Worm (Caenorhabditis elegans): ENCODE measurements around the gene C34H4.1.

Gene C34H4.1

DNA sequence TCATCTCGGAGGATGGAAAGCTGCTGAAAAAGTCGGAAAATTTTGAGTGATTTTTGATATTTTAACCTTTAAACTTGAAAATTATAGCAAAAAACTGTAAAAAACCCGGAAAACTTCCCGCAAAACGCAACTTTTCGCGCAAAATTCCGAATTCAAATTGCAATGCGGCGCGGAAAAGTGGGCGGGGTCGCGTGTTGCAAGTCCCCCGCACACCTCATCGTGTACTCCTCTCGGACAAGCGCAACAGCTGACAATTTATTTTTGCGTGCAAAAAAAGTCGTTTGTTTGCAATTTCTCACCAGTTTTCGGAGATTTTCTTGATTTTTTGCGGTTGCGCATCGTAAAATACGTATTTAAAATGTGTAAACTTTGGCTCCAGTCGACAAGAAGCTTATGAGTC is 40.4 kb downstream of the C34H4.1 start, which contains the start of gene npp-8 (continued):
- TF ChIP-seq ama-1 (optimal IDR thresholded peaks at IDR 0.05) = peak; percentile 52

DNA sequence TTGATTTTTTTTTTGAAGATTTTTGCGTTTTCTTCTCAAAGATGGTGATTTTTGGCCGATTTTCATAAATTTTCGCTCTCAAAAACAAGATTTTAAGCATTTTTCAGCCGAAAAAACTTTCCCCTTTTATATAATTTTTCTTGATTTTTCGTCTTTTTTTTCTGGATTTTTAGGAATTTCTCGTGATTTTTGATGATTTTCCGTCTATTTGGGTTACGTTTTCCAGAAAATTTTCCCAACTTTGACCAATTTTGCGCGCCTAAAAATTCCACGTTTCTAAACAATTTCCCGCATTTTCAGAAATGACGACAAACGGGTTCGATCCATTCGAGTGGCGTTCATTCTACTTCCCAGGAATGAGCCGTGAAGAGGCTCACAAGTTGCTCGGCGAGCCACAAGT is 41.6 kb downstream of the C34H4.1 start, which contains the start of gene ced-2:
Gene ced-2, plus strand, starts transcription at position 301 of the 400 bp plus-strand sequence.
- TF ChIP-seq ztf-4 (tag; optimal IDR thresholded peaks at IDR 0.05) (no peak), nhr-237 (tag; optimal IDR thresholded peaks at IDR 0.05) (no peak), unc-62 (GFP tag; optimal IDR thresholded peaks at IDR 0.05) (no peak), nhr-67 (tag; optimal IDR thresholded peaks at IDR 0.05) (no peak), lin-39 (tag; optimal IDR thresholded peaks at IDR 0.05) (no peak), pha-4 (tag; optimal IDR thresholded peaks at IDR 0.05) (no peak), fkh-10 (GFP tag; optimal IDR thresholded peaks at IDR 0.05) (no peak), nhr-28 (tag; optimal IDR thresholded peaks at IDR 0.05) (no peak), unc-39 (tag; optimal IDR thresholded peaks at IDR 0.05) (no peak), egl-27 (tag; optimal IDR thresholded peaks at IDR 0.05) (no peak), aly-2 (tag; optimal IDR thresholded peaks at IDR 0.05) (no peak), lin-15B (tag; optimal IDR thresholded peaks at IDR 0.05) (no peak), elt-1 (tag; optimal IDR thresholded peaks at IDR 0.05) (no peak), ama-1 (optimal IDR thresholded peaks at IDR 0.05) (no peak), zag-1 (tag; optimal IDR thresholded peaks at IDR 0.05) (no peak), mml-1 (tag; optimal IDR thresholded peaks at IDR 0.05) (no peak)

DNA sequence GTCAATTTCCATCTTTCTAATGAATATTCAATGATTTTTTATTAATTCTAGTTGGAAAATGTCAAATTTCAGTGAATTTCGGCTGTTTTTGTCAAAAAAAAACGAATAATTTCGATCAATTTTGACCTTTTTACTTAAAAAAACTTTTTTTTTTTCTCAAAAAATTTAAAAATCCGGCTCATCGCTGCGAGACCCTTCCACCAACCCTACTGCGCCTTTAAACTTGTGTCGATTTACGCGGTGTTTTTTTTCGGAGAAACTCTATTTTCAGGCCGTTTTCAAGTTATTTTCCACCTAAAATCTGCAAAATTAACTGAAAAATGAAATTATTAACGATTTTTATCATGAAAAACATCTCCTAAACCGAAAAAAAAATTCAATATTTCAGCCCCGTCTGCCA is 45.4 kb downstream of the C34H4.1 start:
- TF ChIP-seq lin-15B (tag; optimal IDR thresholded peaks at IDR 0.05) (peak; percentile 18), pha-4 (tag; optimal IDR thresholded peaks at IDR 0.05) (no peak)

- TF ChIP-seq lsy-12 (tag; optimal IDR thresholded peaks at IDR 0.05) (no peak), fkh-2 (tag; optimal IDR thresholded peaks at IDR 0.05) (no peak), skn-1 (tag; optimal IDR thresholded peaks at IDR 0.05) (no peak), nhr-237 (tag; optimal IDR thresholded peaks at IDR 0.05) (no peak), eor-1 (tag; optimal IDR thresholded peaks at IDR 0.05) (no peak), lin-15B (tag; optimal IDR thresholded peaks at IDR 0.05) (no peak), nhr-11 (tag; optimal IDR thresholded peaks at IDR 0.05) (no peak), ama-1 (optimal IDR thresholded peaks at IDR 0.05) (no peak), nfya-1 (tag; optimal IDR thresholded peaks at IDR 0.05; ENCODE audit: insufficient read depth) (no peak)
These were observed 46.0 kb downstream of the C34H4.1 start, which contains the start of gene set-23 for ce11 chrIV:1601357-1601756. set-23 (plus strand) TSS chrIV:1601657.

ce11 chrIV:1602936-1603457 is 47.6 kb downstream of the C34H4.1 start:
- TF ChIP-seq ceh-28 (tag; optimal IDR thresholded peaks at IDR 0.05) (peak; percentile 56), ceh-82 (tag; optimal IDR thresholded peaks at IDR 0.05) (no peak)

DNA sequence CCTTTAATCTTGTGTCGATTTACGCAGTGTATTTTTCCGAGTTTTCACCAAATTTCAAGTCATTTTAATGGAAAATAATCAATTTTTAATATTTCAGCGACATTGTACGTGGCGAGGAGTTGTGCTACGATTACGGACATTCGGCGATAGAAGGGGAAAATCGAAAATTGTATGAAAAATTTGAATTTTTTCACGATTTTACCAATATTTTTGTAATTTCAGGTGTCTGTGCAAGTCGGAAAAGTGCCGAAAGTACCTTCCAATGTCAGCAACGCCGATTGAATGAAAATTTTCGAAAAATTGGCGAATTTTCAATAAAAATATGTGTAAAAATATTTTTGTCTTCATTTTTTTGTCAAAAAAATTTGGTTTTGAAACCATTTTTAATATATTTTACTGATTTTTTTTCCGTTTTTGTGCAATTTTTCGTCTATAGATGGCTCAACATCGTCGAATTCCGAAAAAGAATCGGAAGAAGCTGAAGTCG is 49.9 kb downstream of the C34H4.1 start, which contains the start of gene Y41D4B.11:
Gene Y41D4B.11, plus strand, starts transcription at position 437 of the 487 bp plus-strand sequence.
- no peak for TF ChIP-seq ceh-16 (tag; optimal IDR thresholded peaks at IDR 0.05)
- no peak for TF ChIP-seq hmg-11 (tag; optimal IDR thresholded peaks at IDR 0.05)
- no peak for TF ChIP-seq nhr-43 (tag; optimal IDR thresholded peaks at IDR 0.05; ENCODE audit: poor library complexity, severe bottlenecking)
- TF ChIP-seq nhr-67 (tag; optimal IDR thresholded peaks at IDR 0.05) = no peak
- no peak for TF ChIP-seq elt-3 (tag; optimal IDR thresholded peaks at IDR 0.05)
- TF ChIP-seq ZK546.5 (tag; optimal IDR thresholded peaks at IDR 0.05) = no peak
- no peak for TF ChIP-seq elt-2 (tag; optimal IDR thresholded peaks at IDR 0.05)
- TF ChIP-seq nhr-28 (tag; optimal IDR thresholded peaks at IDR 0.05) = no peak
- TF ChIP-seq ama-1 (optimal IDR thresholded peaks at IDR 0.05) = no peak
- TF ChIP-seq fkh-2 (tag; optimal IDR thresholded peaks at IDR 0.05) = no peak
- no peak for TF ChIP-seq ztf-11 (tag; optimal IDR thresholded peaks at IDR 0.05)
- no peak for TF ChIP-seq ceh-82 (tag; optimal IDR thresholded peaks at IDR 0.05)
- TF ChIP-seq nhr-23 (tag; optimal IDR thresholded peaks at IDR 0.05) = no peak
- no peak for TF ChIP-seq eor-1 (tag; optimal IDR thresholded peaks at IDR 0.05)
- no peak for TF ChIP-seq pqm-1 (tag; optimal IDR thresholded peaks at IDR 0.05)
- TF ChIP-seq daf-12 (tag; optimal IDR thresholded peaks at IDR 0.05) = no peak
- TF ChIP-seq nhr-237 (tag; optimal IDR thresholded peaks at IDR 0.05) = no peak
- no peak for TF ChIP-seq R02D3.7 (tag; optimal IDR thresholded peaks at IDR 0.05)
- TF ChIP-seq fos-1 (tag; optimal IDR thresholded peaks at IDR 0.05) = no peak
